Worm (Caenorhabditis elegans): ENCODE measurements around the gene C07C7.1.
A peak's percentile ranks its signal among the peaks of the same experiment; 100 is the strongest.

Gene C07C7.1

DNA sequence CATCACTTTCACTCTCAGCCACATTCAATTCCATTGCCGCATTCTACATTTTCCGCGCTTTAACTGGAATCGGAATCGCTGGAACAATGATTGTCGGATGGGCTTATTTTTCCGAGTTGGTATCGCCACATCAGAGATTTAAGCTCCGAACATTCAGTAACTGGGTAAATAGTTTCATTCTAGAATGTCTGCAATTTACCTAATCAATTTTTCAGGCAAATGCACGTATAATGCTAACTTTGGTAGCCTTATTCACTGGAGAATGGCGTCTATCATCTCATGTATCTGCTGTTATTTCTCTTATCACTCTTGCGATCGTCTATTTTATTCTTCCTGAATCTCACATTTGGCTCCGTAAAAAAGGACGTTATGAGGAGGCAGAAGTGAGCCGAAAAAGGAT lies 33.8 kb downstream of the C07C7.1 start:
- TF ChIP-seq pha-4 (tag; optimal IDR thresholded peaks at IDR 0.05) = no peak
- no peak for TF ChIP-seq ceh-82 (tag; optimal IDR thresholded peaks at IDR 0.05)
- TF ChIP-seq ceh-16 (tag; optimal IDR thresholded peaks at IDR 0.05) = no peak
- TF ChIP-seq aly-2 (tag; optimal IDR thresholded peaks at IDR 0.05) = no peak
- no peak for TF ChIP-seq nhr-25 (tag; optimal IDR thresholded peaks at IDR 0.05)
- no peak for TF ChIP-seq ztf-11 (tag; optimal IDR thresholded peaks at IDR 0.05)
- TF ChIP-seq ceh-28 (tag; optimal IDR thresholded peaks at IDR 0.05) = no peak
- no peak for TF ChIP-seq sea-2 (GFP tag; optimal IDR thresholded peaks at IDR 0.05)
- TF ChIP-seq jun-1 (tag; optimal IDR thresholded peaks at IDR 0.05) = no peak

DNA sequence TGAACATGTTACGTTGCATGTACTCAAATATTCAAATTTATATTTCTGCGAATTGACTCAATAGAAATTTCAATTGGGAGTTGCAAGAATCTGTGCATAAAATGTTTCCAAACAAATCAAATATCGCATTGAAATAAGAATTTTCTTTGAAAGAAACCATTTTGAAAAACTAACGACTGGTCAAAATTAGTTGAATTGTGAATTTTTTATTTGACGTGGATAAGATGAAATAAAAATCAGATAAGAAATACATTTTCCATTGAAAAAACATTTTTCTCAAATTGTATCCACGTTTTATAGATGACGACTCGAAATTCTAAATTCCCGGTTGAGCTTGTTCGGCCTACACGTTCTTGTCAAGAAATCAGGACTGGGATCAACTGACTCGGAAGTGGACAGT lies 40.2 kb downstream of the C07C7.1 start, which contains the start of gene C46C2.3:
Gene C46C2.3, plus strand, starts transcription at position 301 of the 400 bp plus-strand sequence.
- TF ChIP-seq ama-1 (optimal IDR thresholded peaks at IDR 0.05) = no peak
- TF ChIP-seq skn-1 (tag; optimal IDR thresholded peaks at IDR 0.05) = no peak
- no peak for TF ChIP-seq mml-1 (tag; optimal IDR thresholded peaks at IDR 0.05)
- TF ChIP-seq snpc-4 (tag; optimal IDR thresholded peaks at IDR 0.05) = no peak
- TF ChIP-seq hmg-11 (tag; optimal IDR thresholded peaks at IDR 0.05) = no peak
- TF ChIP-seq nhr-25 (tag; optimal IDR thresholded peaks at IDR 0.05) = no peak
- TF ChIP-seq egl-27 (tag; optimal IDR thresholded peaks at IDR 0.05) = no peak
- TF ChIP-seq mdl-1 (tag; optimal IDR thresholded peaks at IDR 0.05) = no peak
- TF ChIP-seq nhr-28 (tag; optimal IDR thresholded peaks at IDR 0.05) = no peak
- TF ChIP-seq aly-2 (tag; optimal IDR thresholded peaks at IDR 0.05) = no peak
- no peak for TF ChIP-seq nhr-77 (tag; optimal IDR thresholded peaks at IDR 0.05)
- no peak for TF ChIP-seq zag-1 (tag; optimal IDR thresholded peaks at IDR 0.05)

DNA sequence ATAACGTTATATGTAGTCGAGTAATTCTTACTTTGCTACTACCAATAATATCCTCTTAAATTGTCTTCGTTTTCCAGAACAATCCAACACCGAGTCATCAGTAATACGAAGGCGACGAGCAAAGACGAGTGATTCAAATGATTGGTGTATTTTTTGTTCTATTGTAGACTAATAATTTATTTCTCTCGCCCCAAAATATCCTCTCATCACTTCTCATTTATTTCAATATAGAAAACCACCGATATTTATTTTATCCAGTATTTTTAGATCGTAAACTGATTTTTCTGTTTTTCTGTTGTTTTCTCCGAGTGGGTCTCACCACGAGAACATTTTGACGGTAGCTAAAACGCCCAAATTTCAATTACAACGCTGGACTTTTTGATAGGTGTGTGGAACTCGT lies 43.0 kb downstream of the C07C7.1 start:
- TF ChIP-seq nhr-28 (tag; optimal IDR thresholded peaks at IDR 0.05) (no peak), elt-1 (tag; optimal IDR thresholded peaks at IDR 0.05) (no peak), nhr-67 (tag; optimal IDR thresholded peaks at IDR 0.05) (no peak), ama-1 (optimal IDR thresholded peaks at IDR 0.05) (no peak), lin-15B (tag; optimal IDR thresholded peaks at IDR 0.05) (no peak), unc-39 (tag; optimal IDR thresholded peaks at IDR 0.05) (no peak), nhr-76 (tag; optimal IDR thresholded peaks at IDR 0.05) (no peak), elt-3 (tag; optimal IDR thresholded peaks at IDR 0.05) (no peak), ceh-16 (tag; optimal IDR thresholded peaks at IDR 0.05) (no peak), pqm-1 (tag; optimal IDR thresholded peaks at IDR 0.05) (no peak), fkh-10 (GFP tag; optimal IDR thresholded peaks at IDR 0.05) (no peak), fos-1 (tag; optimal IDR thresholded peaks at IDR 0.05) (no peak), lin-39 (tag; optimal IDR thresholded peaks at IDR 0.05) (no peak)

DNA sequence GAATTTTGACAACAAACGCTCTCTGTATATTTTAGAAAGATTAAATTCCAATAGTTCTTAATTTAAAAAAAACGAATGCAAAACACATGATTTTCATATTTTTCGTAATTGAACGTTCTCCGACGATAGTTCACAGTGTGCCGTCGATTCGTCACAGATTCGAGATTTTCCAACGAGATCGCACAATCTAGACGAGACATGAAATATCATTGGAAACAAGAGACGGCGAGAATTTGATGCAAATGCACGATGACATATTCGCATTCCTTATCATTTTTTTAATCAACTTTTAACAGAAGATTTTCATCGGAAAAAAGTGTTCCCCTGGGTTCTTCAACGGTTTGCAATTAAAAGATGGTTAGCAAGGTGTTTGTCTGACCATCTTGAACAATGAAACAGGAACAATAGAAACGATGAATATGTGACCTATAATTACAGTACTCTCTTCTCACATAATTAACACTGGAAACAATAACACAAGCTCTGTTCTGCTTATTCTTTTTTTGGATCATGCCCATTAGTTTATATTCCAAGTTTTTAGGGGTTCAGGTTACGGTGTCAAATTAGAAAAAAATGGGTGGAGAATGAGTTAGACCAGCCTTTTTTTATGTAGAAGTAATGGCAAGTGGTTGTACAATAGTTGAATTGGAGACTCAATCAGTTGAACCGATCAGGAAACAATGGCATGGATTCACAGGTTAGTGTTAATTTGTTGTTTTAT lies 47.9 kb downstream of the C07C7.1 start, which contains the start of gene Y11D7A.3:
Gene Y11D7A.3, plus strand, starts transcription at position 671 of the 721 bp plus-strand sequence.
- TF ChIP-seq nhr-23 (tag; optimal IDR thresholded peaks at IDR 0.05) = peak; percentile 43
- peak; percentile 31 for TF ChIP-seq nhr-43 (tag; optimal IDR thresholded peaks at IDR 0.05; ENCODE audit: poor library complexity, severe bottlenecking)
- TF ChIP-seq mdl-1 (tag; optimal IDR thresholded peaks at IDR 0.05) = no peak
- no peak for TF ChIP-seq elt-3 (tag; optimal IDR thresholded peaks at IDR 0.05)
- TF ChIP-seq nhr-76 (tag; optimal IDR thresholded peaks at IDR 0.05) = no peak
- no peak for TF ChIP-seq fkh-10 (GFP tag; optimal IDR thresholded peaks at IDR 0.05)
- TF ChIP-seq elt-1 (tag; optimal IDR thresholded peaks at IDR 0.05) = peak; percentile 77
- no peak for TF ChIP-seq ztf-4 (tag; optimal IDR thresholded peaks at IDR 0.05)

Measured in whole organism, L3 larva.